Worm (Caenorhabditis elegans) whole organism, young adult: ENCODE results near the gene K11H3.2.
"Not testable (repeated sequence)": the region's sequence is repeated elsewhere in the genome, so short reads cannot be mapped to it uniquely, and the experiment has no call there.

Source experiments
- F22D6.2 ChIP-seq: sonication (generic microtip); optimal IDR thresholded peaks from 2 replicates; lab custom pipeline; 2016; ENCODE audit warnings: mild to moderate bottlenecking, missing genetic modification characterization, missing compliant biosample characterization
- F49E8.2 ChIP-seq: sonication (generic microtip); optimal IDR thresholded peaks from 3 replicates; lab custom pipeline; 2017; ENCODE audit warnings: missing genetic modification characterization, mild to moderate bottlenecking, missing compliant biosample characterization, antibody characterized with exemption, moderate library complexity; ENCODE audit not compliant: insufficient read depth
- ZK185.1 ChIP-seq: sonication (generic microtip); optimal IDR thresholded peaks from 2 replicates; lab custom pipeline; 2016; ENCODE audit warnings: mild to moderate bottlenecking, missing genetic modification characterization, missing compliant biosample characterization; ENCODE audit not compliant: poor library complexity, severe bottlenecking
- sea-2 ChIP-seq: fragments of 200-800 bp; sonication (Bioruptor generic); IDR thresholded peaks from 2 replicates; pipeline ENCODE4 v1.3.6; 2022; ENCODE audit warnings: missing genetic modification characterization, missing compliant biosample characterization
- snpc-4 ChIP-seq, 5 experiments: fragments of 150-350 bp in 1 of 5; sonication (generic microtip) in 4 of 5; optimal IDR thresholded peaks; 2 replicates each; lab custom pipeline; 2014 to 2018; ENCODE audit warnings: missing genetic modification characterization in 5 of 5, missing biosample characterization in 3 of 5, antibody characterized with exemption in 2 of 5, mild to moderate bottlenecking in 2 of 5, missing compliant biosample characterization in 2 of 5, missing genotype in 2 of 5, moderate library complexity in 2 of 5, missing genetic modification reagents in 1 of 5
- unc-62 ChIP-seq: fragments of 150-350 bp; optimal IDR thresholded peaks from 2 replicates; lab custom pipeline; 2014; ENCODE audit warnings: missing biosample characterization, missing genetic modification reagents, missing genetic modification characterization

ce11 chrIII:9849111-9849510 is 2.9 kb downstream of the K11H3.2 start:
- TF ChIP-seq sea-2 (GFP tag; lab: Robert Waterston, UW); snpc-4 (GFP tag; optimal IDR thresholded peaks at IDR 0.05; lab: Kevin White, UChicago); snpc-4 (tag; optimal IDR thresholded peaks at IDR 0.05; lab: Kevin White, UChicago); unc-62; F49E8.2 (tag; lab: Kevin White, UChicago); F22D6.2 (tag; lab: Kevin White, UChicago); ZK185.1: not testable (repeated sequence)
